Worm (Caenorhabditis elegans) whole organism, late embryonic: Measurements from ENCODE around the gene R13A5.15.

ENCODE experiments used
- C08G9.2 ChIP-seq: sonication (generic microtip); optimal IDR thresholded peaks from 2 replicates; lab custom pipeline; 2016; ENCODE audit warnings: mild to moderate bottlenecking, missing genetic modification characterization, moderate library complexity, missing compliant biosample characterization
- ceh-14 ChIP-seq: sonication (generic microtip); optimal IDR thresholded peaks from 2 replicates; lab custom pipeline; 2016; ENCODE audit warnings: missing genotype, missing genetic modification characterization, missing compliant biosample characterization
- dmd-4 ChIP-seq: sonication (generic microtip); optimal IDR thresholded peaks from 2 replicates; lab custom pipeline; 2016; ENCODE audit warnings: borderline replicate concordance, missing genetic modification characterization, missing compliant biosample characterization
- elt-2 ChIP-seq: sonication (generic microtip); optimal IDR thresholded peaks from 2 replicates; lab custom pipeline; 2016; ENCODE audit warnings: missing genetic modification reagents, missing genetic modification characterization, missing compliant biosample characterization
- hlh-30 ChIP-seq: sonication (generic microtip); optimal IDR thresholded peaks from 2 replicates; lab custom pipeline; 2017; ENCODE audit warnings: antibody characterized with exemption, missing genetic modification characterization, missing compliant biosample characterization; ENCODE audit not compliant: insufficient read depth
- nhr-11 ChIP-seq: fragments of 150-350 bp; optimal IDR thresholded peaks from 2 replicates; lab custom pipeline; 2014; ENCODE audit warnings: missing biosample characterization, missing genetic modification characterization
- pag-3 ChIP-seq: sonication (generic microtip); optimal IDR thresholded peaks from 2 replicates; lab custom pipeline; 2016; ENCODE audit warnings: missing compliant biosample characterization, missing genetic modification characterization, borderline replicate concordance
- ztf-16 ChIP-seq: sonication (generic microtip); optimal IDR thresholded peaks from 2 replicates; lab custom pipeline; 2017; ENCODE audit warnings: missing genetic modification characterization, missing compliant biosample characterization

- TF ChIP-seq dmd-4 (no peak), elt-2 (tag; lab: Kevin White, UChicago) (no peak), C08G9.2 (no peak), pag-3 (tag; lab: Kevin White, UChicago) (no peak), ceh-14 (tag; lab: Kevin White, UChicago) (no peak), ztf-16 (tag; lab: Kevin White, UChicago) (no peak), nhr-11 (tag; lab: Kevin White, UChicago) (no peak), hlh-30 (no peak)
These were observed 33.2 kb upstream of the R13A5.15 start for ce11 chrIII:7621355-7621754.
